Worm (Caenorhabditis elegans) whole organism, L2 larva: Measurements from ENCODE around the gene ZK1037.6.

Source experiments
- R02D3.7 ChIP-seq: fragments of 150-350 bp; optimal IDR thresholded peaks from 2 replicates; lab custom pipeline; 2014; ENCODE audit warnings: missing biosample characterization, missing genetic modification characterization
- ZK546.5 ChIP-seq: sonication (generic microtip); optimal IDR thresholded peaks from 2 replicates; lab custom pipeline; 2017; ENCODE audit warnings: missing biosample characterization, missing genetic modification characterization
- ama-1 ChIP-seq: fragments of 150-350 bp; optimal IDR thresholded peaks from 2 replicates; lab custom pipeline; 2018; ENCODE audit warnings: inconsistent platforms
- blmp-1 ChIP-seq: sonication (generic microtip); optimal IDR thresholded peaks from 2 replicates; lab custom pipeline; 2017; ENCODE audit warnings: missing genetic modification characterization, mild to moderate bottlenecking, missing compliant biosample characterization, antibody characterized with exemption, moderate library complexity; ENCODE audit not compliant: insufficient read depth
- elt-3 ChIP-seq: sonication (generic microtip); optimal IDR thresholded peaks from 2 replicates; lab custom pipeline; 2017; ENCODE audit warnings: missing biosample characterization, missing genetic modification characterization
- lin-13 ChIP-seq: fragments of 150-350 bp; optimal IDR thresholded peaks from 2 replicates; lab custom pipeline; 2014; ENCODE audit warnings: missing biosample characterization, missing genetic modification reagents, missing genetic modification characterization
- lin-39 ChIP-seq: fragments of 150-350 bp; optimal IDR thresholded peaks from 2 replicates; lab custom pipeline; 2014; ENCODE audit warnings: missing biosample characterization, missing genetic modification reagents, missing genetic modification characterization
- lsy-2 ChIP-seq, 2 experiments: fragments of 150-350 bp in 1 of 2; sonication (generic microtip) in 1 of 2; optimal IDR thresholded peaks; 2 replicates each; lab custom pipeline; 2014 to 2017; ENCODE audit warnings: missing biosample characterization in 2 of 2, missing genetic modification characterization in 2 of 2
- nhr-10 ChIP-seq: sonication (generic microtip); optimal IDR thresholded peaks from 2 replicates; lab custom pipeline; 2017; ENCODE audit warnings: missing biosample characterization, missing genetic modification characterization
- nhr-11 ChIP-seq: fragments of 150-350 bp; optimal IDR thresholded peaks from 2 replicates; lab custom pipeline; 2014; ENCODE audit warnings: missing biosample characterization, missing genetic modification characterization
- nhr-12 ChIP-seq: fragments of 150-350 bp; optimal IDR thresholded peaks from 2 replicates; lab custom pipeline; 2014; ENCODE audit warnings: missing biosample characterization, missing genetic modification characterization
- peb-1 ChIP-seq: fragments of 150-350 bp; optimal IDR thresholded peaks from 2 replicates; lab custom pipeline; 2014; ENCODE audit warnings: missing biosample characterization, missing genetic modification characterization
- unc-39 ChIP-seq: fragments of 150-350 bp; optimal IDR thresholded peaks from 2 replicates; lab custom pipeline; 2014; ENCODE audit warnings: missing biosample characterization, missing genetic modification characterization
- zag-1 ChIP-seq: fragments of 150-350 bp; optimal IDR thresholded peaks from 2 replicates; lab custom pipeline; 2014; ENCODE audit warnings: missing biosample characterization, missing genetic modification characterization

- TF ChIP-seq unc-39 (tag; lab: Kevin White, UChicago) (no peak), R02D3.7 (tag; lab: Kevin White, UChicago) (no peak), elt-3 (tag; lab: Kevin White, UChicago) (no peak), lin-13 (GFP tag; lab: Kevin White, UChicago) (no peak), ama-1 (no peak), ZK546.5 (tag; lab: Kevin White, UChicago) (no peak), lsy-2 (tag; optimal IDR thresholded peaks at IDR 0.05; lab: Kevin White, UChicago) (no peak), peb-1 (tag; lab: Kevin White, UChicago) (no peak), nhr-11 (tag; lab: Kevin White, UChicago) (no peak), lin-39 (tag; lab: Kevin White, UChicago) (no peak), nhr-10 (tag; lab: Kevin White, UChicago) (no peak), blmp-1 (tag; lab: Kevin White, UChicago) (no peak), nhr-12 (tag; lab: Kevin White, UChicago) (no peak), zag-1 (tag; lab: Kevin White, UChicago) (no peak)
These were observed 11.8 kb upstream of the ZK1037.6 start, which contains the start of gene clec-228 for ce11 chrV:15339363-15339762.
